Worm (Caenorhabditis elegans) whole organism, L1 larva: ENCODE measurements around the gene let-4.

ENCODE experiments used
- aha-1 ChIP-seq: fragments of 150-350 bp; optimal IDR thresholded peaks from 2 replicates; lab custom pipeline; 2014; ENCODE audit warnings: missing biosample characterization, missing genetic modification characterization
- ama-1 ChIP-seq: fragments of 150-350 bp; optimal IDR thresholded peaks from 2 replicates; lab custom pipeline; 2014
- efl-3 ChIP-seq: fragments of 200-800 bp; sonication (Bioruptor generic); optimal IDR thresholded peaks from 2 replicates; lab custom pipeline; 2018; ENCODE audit warnings: mild to moderate bottlenecking, missing genetic modification characterization, missing compliant biosample characterization
- fos-1 ChIP-seq: fragments of 150-350 bp; optimal IDR thresholded peaks from 2 replicates; lab custom pipeline; 2014; ENCODE audit warnings: missing biosample characterization, missing genetic modification characterization
- lin-39 ChIP-seq: fragments of 150-350 bp; optimal IDR thresholded peaks from 2 replicates; lab custom pipeline; 2014; ENCODE audit warnings: missing biosample characterization, missing genetic modification reagents, missing genetic modification characterization
- mep-1 ChIP-seq: fragments of 150-350 bp; optimal IDR thresholded peaks from 2 replicates; lab custom pipeline; 2014; ENCODE audit warnings: missing biosample characterization, missing genetic modification characterization
- nhr-11 ChIP-seq: fragments of 150-350 bp; optimal IDR thresholded peaks from 2 replicates; lab custom pipeline; 2014; ENCODE audit warnings: missing biosample characterization, missing genetic modification characterization
- nhr-12 ChIP-seq: sonication (generic microtip); optimal IDR thresholded peaks from 2 replicates; lab custom pipeline; 2017; ENCODE audit warnings: missing biosample characterization, missing genetic modification characterization
- nhr-28 ChIP-seq: fragments of 150-350 bp; optimal IDR thresholded peaks from 2 replicates; lab custom pipeline; 2014; ENCODE audit warnings: missing biosample characterization, missing genetic modification characterization
- nhr-47 ChIP-seq: sonication (generic microtip); optimal IDR thresholded peaks from 2 replicates; lab custom pipeline; 2016; ENCODE audit warnings: mild to moderate bottlenecking, missing genetic modification characterization, moderate library complexity, missing compliant biosample characterization
- pag-3 ChIP-seq: sonication (generic microtip); optimal IDR thresholded peaks from 2 replicates; lab custom pipeline; 2017; ENCODE audit warnings: missing genetic modification characterization, mild to moderate bottlenecking, missing compliant biosample characterization, antibody characterized with exemption, borderline replicate concordance; ENCODE audit not compliant: insufficient read depth
- skn-1 ChIP-seq: fragments of 150-350 bp; optimal IDR thresholded peaks from 2 replicates; lab custom pipeline; 2014; ENCODE audit warnings: missing biosample characterization, missing genetic modification characterization
- sox-4 ChIP-seq: sonication (generic microtip); optimal IDR thresholded peaks from 2 replicates; lab custom pipeline; 2016; ENCODE audit warnings: missing genetic modification characterization, missing compliant biosample characterization
- sptf-1 ChIP-seq: fragments of 150-350 bp; optimal IDR thresholded peaks from 2 replicates; lab custom pipeline; 2014; ENCODE audit warnings: missing biosample characterization, missing genetic modification characterization

- no peak for TF ChIP-seq fos-1 (tag; lab: Kevin White, UChicago)
- TF ChIP-seq aha-1 = no peak
- TF ChIP-seq nhr-12 (tag; lab: Kevin White, UChicago) = no peak
- no peak for TF ChIP-seq ama-1 (lab: Kevin White, UChicago)
- no peak for TF ChIP-seq sptf-1 (tag; lab: Kevin White, UChicago)
- no peak for TF ChIP-seq sox-4
- TF ChIP-seq lin-39 (tag; lab: Kevin White, UChicago) = no peak
- no peak for TF ChIP-seq nhr-28 (tag; lab: Kevin White, UChicago)
- no peak for TF ChIP-seq skn-1 (tag; lab: Kevin White, UChicago)
- TF ChIP-seq efl-3 (GFP tag; lab: Kevin White, UChicago) = no peak
- no peak for TF ChIP-seq pag-3 (tag; lab: Kevin White, UChicago)
- TF ChIP-seq nhr-47 = no peak
- no peak for TF ChIP-seq mep-1 (tag; lab: Kevin White, UChicago)
- no peak for TF ChIP-seq nhr-11 (tag; lab: Kevin White, UChicago)
These were observed 38.3 kb upstream of the let-4 start for ce11 chrX:14539468-14539867.
